Fruit fly (Drosophila melanogaster): Measurements from ENCODE around the gene CG34377.

CG34377 gene

dm6 chr3R:22367126-22368076, 43.5 kb upstream of the CG34377 start, which contains the start of the genes Polr3F and PyK (continued):
- TF ChIP-seq CG8924 (tag; optimal IDR thresholded peaks at IDR 0.05), result peak; percentile 34
- TF ChIP-seq HmgD (GFP tag; optimal IDR thresholded peaks at IDR 0.05), result no peak
- TF ChIP-seq CG10654 (GFP tag; optimal IDR thresholded peaks at IDR 0.05), result peak; percentile 5
- TF ChIP-seq en (GFP tag; optimal IDR thresholded peaks at IDR 0.05), result no peak
- TF ChIP-seq CG2678 (tag; optimal IDR thresholded peaks at IDR 0.05), result peak; percentile 46
- no peak for TF ChIP-seq gcm2 (GFP tag; optimal IDR thresholded peaks at IDR 0.05)
- TF ChIP-seq CG14667 (GFP tag; IDR thresholded peaks at IDR 0.05), result no peak
- no peak for TF ChIP-seq E2f1 (GFP tag; IDR thresholded peaks at IDR 0.05)

- TF ChIP-seq CG3065 (GFP tag; optimal IDR thresholded peaks at IDR 0.05) (no peak), CG18599 (GFP tag; optimal IDR thresholded peaks at IDR 0.05) (no peak), MESR4 (GFP tag; optimal IDR thresholded peaks at IDR 0.05) (peak; percentile 71), sd (tag; optimal IDR thresholded peaks at IDR 0.05) (peak; percentile 30), hkb (optimal IDR thresholded peaks at IDR 0.05) (no peak), hkb (GFP tag; IDR thresholded peaks at IDR 0.05) (no peak), pzg (GFP tag; optimal IDR thresholded peaks at IDR 0.05) (peak; percentile 46), lbe (GFP tag; optimal IDR thresholded peaks at IDR 0.05) (peak; percentile 18), kni (GFP tag; optimal IDR thresholded peaks at IDR 0.05) (no peak), MBD-R2 (GFP tag; IDR thresholded peaks at IDR 0.05) (peak; percentile 67), CG4617 (GFP tag; optimal IDR thresholded peaks at IDR 0.05; ENCODE audit: borderline replicate concordance) (peak; percentile 74), CG13287 (GFP tag; IDR thresholded peaks at IDR 0.05; ENCODE audit: partially characterized antibody) (peak; percentile 38; the same call in 1 of the 2 replicates), Dll (GFP tag; IDR thresholded peaks at IDR 0.05; ENCODE audit: partially characterized antibody) (0 out of 4 replicates have a peak, but pooled peaks have one; percentile 26), E2f2 (GFP tag; IDR thresholded peaks at IDR 0.05) (peak; percentile 69), CG18011 (GFP tag; optimal IDR thresholded peaks at IDR 0.05) (no peak), Scr (GFP tag; IDR thresholded peaks at IDR 0.05; ENCODE audit: partially characterized antibody) (peak; percentile 22; the same call in 1 of the 2 replicates), lilli (GFP tag; optimal IDR thresholded peaks at IDR 0.05) (no peak), amos (GFP tag; IDR thresholded peaks at IDR 0.05; ENCODE audit: partially characterized antibody) (peak; percentile 34; the same call in 1 of the 2 replicates), YL-1 (GFP tag; optimal IDR thresholded peaks at IDR 0.05) (peak; percentile 53), Dp (GFP tag; optimal IDR thresholded peaks at IDR 0.05) (peak; percentile 50), Xbp1 (GFP tag; optimal IDR thresholded peaks at IDR 0.05) (peak; percentile 57), unc-4 (GFP tag; IDR thresholded peaks at IDR 0.05; ENCODE audit: partially characterized antibody) (0 out of 2 replicates have a peak, but pooled peaks have one; percentile 27), BEAF-32 (GFP tag; optimal IDR thresholded peaks at IDR 0.05) (peak; percentile 42), stwl (tag; optimal IDR thresholded peaks at IDR 0.05) (peak; percentile 11), sug (tag; optimal IDR thresholded peaks at IDR 0.05) (no peak), crp (GFP tag; optimal IDR thresholded peaks at IDR 0.05) (peak in 1 of 2 experiments; percentile 83), tin (GFP tag; optimal IDR thresholded peaks at IDR 0.05) (no peak), abd-A (tag; optimal IDR thresholded peaks at IDR 0.05) (no peak), nerfin-1 (tag; optimal IDR thresholded peaks at IDR 0.05) (peak; percentile 36)
Observed at dm6 chr3R:22365660-22366195, 41.8 kb upstream of the CG34377 start, which contains the start of gene CG5382. TSS of gene CG5382 (minus strand) at chr3R:22365983.
